Worm (Caenorhabditis elegans): Measurements from ENCODE around the gene str-81.

Gene str-81

ce11 chrV:19181684-19182083 is 69.2 kb downstream of the str-81 start:
- no peak for TF ChIP-seq nhr-21 (tag; optimal IDR thresholded peaks at IDR 0.05)
- TF ChIP-seq ceh-16 (tag; optimal IDR thresholded peaks at IDR 0.05) = no peak
- TF ChIP-seq nhr-25 (tag; optimal IDR thresholded peaks at IDR 0.05) = no peak
- TF ChIP-seq gmeb-1 (tag; optimal IDR thresholded peaks at IDR 0.05) = no peak
- TF ChIP-seq ztf-4 (tag; optimal IDR thresholded peaks at IDR 0.05) = no peak
- no peak for TF ChIP-seq dmd-4 (tag; optimal IDR thresholded peaks at IDR 0.05)
- no peak for TF ChIP-seq skn-1 (tag; optimal IDR thresholded peaks at IDR 0.05)

- TF ChIP-seq unc-62 (GFP tag; optimal IDR thresholded peaks at IDR 0.05) = no peak
- TF ChIP-seq R02D3.7 (tag; optimal IDR thresholded peaks at IDR 0.05) = no peak
- no peak for TF ChIP-seq lin-39 (tag; optimal IDR thresholded peaks at IDR 0.05)
- TF ChIP-seq mbf-1 (tag; optimal IDR thresholded peaks at IDR 0.05) = no peak
- TF ChIP-seq Y55F3AM.14 (GFP tag; optimal IDR thresholded peaks at IDR 0.05) = no peak
- TF ChIP-seq skn-1 (tag; optimal IDR thresholded peaks at IDR 0.05) = no peak
- no peak for TF ChIP-seq fos-1 (tag; optimal IDR thresholded peaks at IDR 0.05)
- TF ChIP-seq sma-9 (GFP tag; optimal IDR thresholded peaks at IDR 0.05) = no peak
- no peak for TF ChIP-seq sma-9 (tag; optimal IDR thresholded peaks at IDR 0.05)
- no peak for TF ChIP-seq snpc-4 (tag; optimal IDR thresholded peaks at IDR 0.05)
- no peak for TF ChIP-seq ZK546.5 (tag; optimal IDR thresholded peaks at IDR 0.05)
- no peak for TF ChIP-seq nhr-12 (tag; optimal IDR thresholded peaks at IDR 0.05)
- no peak for TF ChIP-seq crh-2 (tag; optimal IDR thresholded peaks at IDR 0.05)
- no peak for TF ChIP-seq peb-1 (tag; optimal IDR thresholded peaks at IDR 0.05)
- TF ChIP-seq gmeb-1 (tag; optimal IDR thresholded peaks at IDR 0.05) = no peak
- no peak for TF ChIP-seq ztf-11 (tag; optimal IDR thresholded peaks at IDR 0.05)
- no peak for TF ChIP-seq lsy-2 (tag; optimal IDR thresholded peaks at IDR 0.05)
- TF ChIP-seq nhr-11 (tag; optimal IDR thresholded peaks at IDR 0.05) = no peak
- no peak for TF ChIP-seq elt-3 (tag; optimal IDR thresholded peaks at IDR 0.05)
Observed at ce11 chrV:19178896-19179295, 72.0 kb downstream of the str-81 start.

ce11 chrV:19177804-19178203 is 73.1 kb downstream of the str-81 start:
- TF ChIP-seq lin-13 (GFP tag; optimal IDR thresholded peaks at IDR 0.05) (no peak), lsy-2 (tag; optimal IDR thresholded peaks at IDR 0.05) (no peak), blmp-1 (tag; optimal IDR thresholded peaks at IDR 0.05; ENCODE audit: insufficient read depth) (no peak), mdl-1 (tag; optimal IDR thresholded peaks at IDR 0.05) (no peak), Y55F3AM.14 (GFP tag; optimal IDR thresholded peaks at IDR 0.05) (no peak), R02D3.7 (tag; optimal IDR thresholded peaks at IDR 0.05) (no peak), crh-2 (tag; optimal IDR thresholded peaks at IDR 0.05) (no peak), nhr-12 (tag; optimal IDR thresholded peaks at IDR 0.05) (no peak), sem-4 (tag; optimal IDR thresholded peaks at IDR 0.05) (no peak), sma-9 (GFP tag; optimal IDR thresholded peaks at IDR 0.05) (no peak), sma-9 (tag; optimal IDR thresholded peaks at IDR 0.05) (no peak), nhr-129 (tag; optimal IDR thresholded peaks at IDR 0.05) (no peak), nhr-25 (tag; optimal IDR thresholded peaks at IDR 0.05) (no peak), nhr-10 (tag; optimal IDR thresholded peaks at IDR 0.05) (no peak), ztf-1 (GFP tag; conservative IDR thresholded peaks at IDR 0.05) (no peak)

- TF ChIP-seq unc-62 (GFP tag; optimal IDR thresholded peaks at IDR 0.05) = no peak
Observed at ce11 chrV:19177070-19177469, 73.8 kb downstream of the str-81 start.

ce11 chrV:19175714-19176113 is 75.2 kb downstream of the str-81 start:
- no peak for TF ChIP-seq ZK546.5 (tag; optimal IDR thresholded peaks at IDR 0.05)
